Worm (Caenorhabditis elegans) whole organism, L4/young adult: ENCODE data around the gene ins-16.
"Not testable (repeated sequence)": the region's sequence is repeated elsewhere in the genome, so short reads cannot be mapped to it uniquely, and the experiment has no call there.

Experiments used
- W03F9.2 ChIP-seq: fragments of 150-350 bp; optimal IDR thresholded peaks from 2 replicates; lab custom pipeline; 2014; ENCODE audit warnings: missing biosample characterization, missing genetic modification characterization
- dao-5 ChIP-seq: sonication (generic microtip); optimal IDR thresholded peaks from 2 replicates; lab custom pipeline; 2016; ENCODE audit warnings: missing genotype, missing genetic modification characterization, moderate library complexity, missing compliant biosample characterization
- him-1 ChIP-seq: sonication (generic microtip); optimal IDR thresholded peaks from 2 replicates; lab custom pipeline; 2016; ENCODE audit warnings: missing genotype, missing genetic modification reagents, missing genetic modification characterization, missing compliant biosample characterization

Gene ins-16

DNA sequence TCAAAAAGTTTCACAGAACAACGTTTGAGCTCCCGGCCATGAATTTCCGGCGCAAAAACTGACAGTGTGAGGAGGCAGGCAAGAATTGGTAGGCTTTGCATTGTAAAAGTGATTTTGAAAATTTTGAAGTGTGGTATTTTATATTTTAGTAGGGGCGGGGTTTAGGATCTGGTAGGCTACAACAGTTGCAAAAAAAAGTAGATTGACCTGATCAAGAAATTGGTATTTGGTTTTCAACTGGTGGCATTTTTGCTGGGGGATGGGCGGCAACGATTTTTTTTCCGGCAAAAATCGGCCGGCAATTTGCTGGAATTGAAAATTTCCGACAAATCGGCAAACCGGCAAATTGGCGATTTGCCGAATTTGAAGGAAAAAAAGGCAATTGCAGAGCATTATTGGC lies at the start of gene ins-16:
ins-16 (minus strand) TSS at position 101 of the 400 bp plus-strand sequence.
- no peak for TF ChIP-seq him-1 (tag; lab: Kevin White, UChicago)
- no peak for TF ChIP-seq W03F9.2
- no peak for TF ChIP-seq dao-5

DNA sequence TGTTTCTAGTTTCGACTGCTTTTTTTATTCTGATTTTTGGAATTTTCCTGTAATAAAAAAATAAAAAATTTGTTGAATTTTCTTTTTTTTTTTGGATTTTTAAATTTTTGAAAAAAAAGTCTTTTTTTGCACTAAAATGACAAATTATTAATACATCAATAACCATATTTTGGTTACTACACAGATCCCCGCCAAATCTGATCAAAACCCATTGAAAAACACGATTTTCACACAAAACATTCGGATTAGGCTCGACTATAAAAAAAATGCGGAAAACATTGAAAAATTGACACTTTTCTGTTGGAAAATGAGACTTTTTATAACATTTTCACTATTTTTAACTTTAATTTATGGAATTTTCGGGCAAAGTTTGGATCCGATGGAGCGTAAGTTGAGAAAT lies 49.5 kb upstream of the ins-16 start, which contains the start of gene Y48G9A.7:
Y48G9A.7 (plus strand) TSS at position 301 of the 400 bp plus-strand sequence.
- no peak for TF ChIP-seq him-1 (tag; lab: Kevin White, UChicago)
- no peak for TF ChIP-seq W03F9.2

- TF ChIP-seq W03F9.2 = no peak
- TF ChIP-seq dao-5 = no peak
- no peak for TF ChIP-seq him-1 (tag; lab: Kevin White, UChicago)
Measured at ce11 chrIII:2105935-2106334, 45.2 kb upstream of the ins-16 start.

ce11 chrIII:2101895-2102345 lies 41.2 kb upstream of the ins-16 start, which contains the start of gene ppk-2:
ppk-2 (plus strand) TSS chrIII:2102295.
- TF ChIP-seq W03F9.2 (peak; percentile 45), dao-5 (no peak)

- TF ChIP-seq him-1 (tag; lab: Kevin White, UChicago) (no peak), W03F9.2 (no peak), dao-5 (no peak)
Measured at ce11 chrIII:2101310-2101709, 40.6 kb upstream of the ins-16 start.

DNA sequence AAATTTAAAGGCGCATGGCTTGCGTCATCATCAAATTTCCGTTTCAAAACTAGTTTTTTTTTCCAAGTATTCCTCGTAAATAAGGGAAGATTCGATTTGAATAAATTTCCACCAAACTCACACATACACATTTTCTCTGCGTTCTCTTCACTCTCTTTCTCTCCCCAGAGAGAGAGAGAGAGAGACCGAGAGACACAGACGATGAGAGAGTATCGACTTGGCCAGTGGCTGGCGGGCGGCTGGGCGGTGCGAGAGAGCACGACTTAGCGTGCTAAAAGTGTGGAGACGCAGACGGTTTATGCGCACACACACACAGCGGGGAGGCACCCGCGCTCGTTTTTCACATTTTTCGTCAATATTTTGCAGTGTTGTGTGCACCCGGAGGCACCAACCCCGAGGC lies 40.1 kb upstream of the ins-16 start:
- TF ChIP-seq dao-5 (no peak), him-1 (tag; lab: Kevin White, UChicago) (no peak), W03F9.2 (no peak)

DNA sequence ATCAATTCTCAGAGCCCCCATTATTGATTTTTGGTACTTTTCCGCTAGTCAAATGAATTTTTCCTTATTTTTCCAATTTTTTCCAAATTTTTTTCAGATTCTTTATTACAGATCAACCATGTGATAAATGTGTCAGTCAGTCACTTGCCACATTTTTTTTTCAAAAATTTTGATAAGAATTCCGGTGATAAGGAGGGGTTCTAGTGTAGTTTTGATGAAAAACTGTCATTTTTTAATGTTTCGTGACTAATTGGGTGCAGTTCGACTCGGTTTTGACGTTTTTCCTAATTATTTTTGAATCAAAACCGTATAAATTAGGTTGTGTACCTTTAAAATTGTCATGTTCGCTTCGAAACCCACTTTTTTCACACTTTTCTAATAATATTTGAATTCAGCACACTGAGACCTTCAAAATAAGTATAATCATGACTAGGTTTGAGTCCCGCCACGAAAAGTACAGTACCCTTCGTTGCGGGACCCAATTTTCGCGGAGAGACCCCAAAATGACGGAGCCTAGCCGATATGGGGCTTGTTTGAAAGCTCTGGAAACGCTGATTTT lies 39.1 kb upstream of the ins-16 start:
- TF ChIP-seq W03F9.2 (no peak), dao-5 (no peak), him-1 (tag; lab: Kevin White, UChicago) (no peak)

DNA sequence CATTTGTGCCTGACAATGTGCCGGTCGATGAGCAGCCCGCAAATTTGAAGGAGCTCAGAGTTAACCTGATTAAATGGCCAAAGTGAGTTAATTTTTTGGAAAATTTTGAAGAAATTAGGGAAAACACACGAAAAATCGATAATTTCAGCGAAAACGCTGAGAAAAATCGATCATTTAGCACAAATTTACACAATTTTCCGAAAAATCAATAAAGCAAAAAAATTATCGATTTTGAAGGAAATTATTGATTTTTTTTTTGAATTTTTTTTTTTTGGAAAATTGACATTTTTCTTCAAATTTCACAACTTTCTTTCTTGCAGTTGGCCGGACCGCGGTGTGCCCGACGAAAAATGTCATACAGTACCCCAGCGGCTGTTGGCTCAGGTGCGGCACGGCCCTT lies 37.4 kb upstream of the ins-16 start:
- TF ChIP-seq W03F9.2 (no peak), him-1 (tag; lab: Kevin White, UChicago) (no peak), dao-5 (no peak)

- TF ChIP-seq him-1 (tag; lab: Kevin White, UChicago) (no peak), dao-5 (no peak), W03F9.2 (no peak)
Measured at ce11 chrIII:2092409-2092808, 31.7 kb upstream of the ins-16 start, which contains the start of gene Y48G9A.9. Y48G9A.9 (plus strand) TSS chrIII:2092709.

- no peak for TF ChIP-seq W03F9.2
- TF ChIP-seq dao-5 = no peak
Measured at ce11 chrIII:2091367-2091766, 30.6 kb upstream of the ins-16 start.

ce11 chrIII:2090695-2091094 lies 29.9 kb upstream of the ins-16 start:
- TF ChIP-seq dao-5 = no peak
- TF ChIP-seq W03F9.2 = peak; percentile 21
- TF ChIP-seq him-1 (tag; lab: Kevin White, UChicago) = no peak

DNA sequence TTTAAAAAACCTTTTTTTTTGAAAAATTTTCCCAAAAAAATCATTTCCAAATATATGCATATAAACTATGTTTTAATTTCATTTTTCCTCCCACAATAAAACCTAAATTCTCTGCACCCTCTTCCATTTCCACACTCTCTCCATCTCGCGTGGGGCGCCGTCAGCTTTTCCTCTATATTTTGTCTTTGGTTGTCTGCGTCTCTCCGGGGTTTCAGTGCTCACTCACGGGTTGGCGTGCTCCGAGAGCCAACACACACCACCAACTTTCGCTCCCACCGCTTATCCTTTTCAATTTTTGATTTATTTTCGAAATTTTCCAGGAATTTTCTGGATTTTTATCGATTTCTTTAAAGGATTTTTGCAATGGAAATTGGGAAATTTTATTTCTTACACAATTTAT lies 28.7 kb upstream of the ins-16 start:
- no peak for TF ChIP-seq him-1 (tag; lab: Kevin White, UChicago)
- TF ChIP-seq dao-5 = no peak
- TF ChIP-seq W03F9.2 = no peak

DNA sequence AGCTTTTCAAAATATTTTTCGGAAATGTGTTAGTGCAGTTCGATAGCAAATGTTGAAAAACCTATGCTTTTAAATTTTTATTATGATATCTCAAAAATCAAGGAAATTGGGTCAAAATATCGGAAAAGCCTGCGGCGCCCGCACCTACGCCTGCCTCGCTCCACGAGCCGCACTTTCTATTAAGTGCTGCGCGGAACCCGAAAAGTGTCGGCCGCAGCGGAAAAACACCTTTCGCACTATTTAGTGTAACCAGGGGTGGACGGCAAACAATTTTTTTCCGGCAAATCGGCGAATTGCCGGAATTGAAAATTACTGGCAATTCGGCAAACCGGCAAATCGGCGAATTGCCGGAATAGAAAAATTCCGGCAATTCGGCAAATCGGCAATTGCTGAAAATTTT lies 24.1 kb upstream of the ins-16 start:
- TF ChIP-seq dao-5 = no peak
- TF ChIP-seq W03F9.2 = no peak
- TF ChIP-seq him-1 (tag; lab: Kevin White, UChicago) = no peak

ce11 chrIII:2082519-2082918 lies 21.8 kb upstream of the ins-16 start, which contains the start of gene cpt-3:
cpt-3 (plus strand) TSS chrIII:2082819.
- not testable (repeated sequence) for TF ChIP-seq dao-5; him-1 (tag; lab: Kevin White, UChicago); W03F9.2

ce11 chrIII:2076546-2077134 lies 15.9 kb upstream of the ins-16 start, which contains the start of gene Y39A3A.4:
Y39A3A.4 (minus strand) TSS chrIII:2076596.
- no peak for TF ChIP-seq him-1 (tag; lab: Kevin White, UChicago)

DNA sequence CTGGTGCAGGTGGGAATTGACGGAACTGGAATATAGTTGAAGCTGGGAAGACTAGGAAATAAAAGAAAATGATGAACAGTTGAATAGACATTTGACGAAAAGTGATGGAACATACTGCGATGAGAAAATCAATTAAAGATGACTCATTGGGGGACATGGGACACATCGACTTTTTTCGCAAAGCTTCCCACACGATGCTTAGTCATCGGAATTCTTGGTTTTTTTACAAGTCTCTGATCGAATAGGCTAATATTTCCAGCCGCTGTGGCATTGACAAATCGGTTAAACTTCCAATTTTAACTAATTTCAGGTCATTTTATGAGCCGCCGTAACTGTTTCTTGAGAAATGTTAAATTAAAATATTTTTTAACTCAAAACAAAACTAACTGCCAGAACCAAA lies 7.5 kb upstream of the ins-16 start, which contains the start of gene Y39A3A.3:
Y39A3A.3 (minus strand) TSS at position 101 of the 400 bp plus-strand sequence.
- TF ChIP-seq him-1 (tag; lab: Kevin White, UChicago) = no peak
- no peak for TF ChIP-seq dao-5
